Fruit fly (Drosophila melanogaster) whole organism, embryonic: ENCODE data around the gene CG5902.

Source experiments
- Atf-2 ChIP-seq: fragments of 200-800 bp; sonication (Bioruptor generic); optimal IDR thresholded peaks from 2 replicates; lab custom pipeline; 2016; ENCODE audit warnings: missing biosample characterization, missing genetic modification characterization
- CG10431 ChIP-seq: fragments of 200-800 bp; sonication (Bioruptor generic); optimal IDR thresholded peaks from 3 replicates; lab custom pipeline; 2018; ENCODE audit warnings: missing biosample characterization, mild to moderate bottlenecking, missing genetic modification characterization
- CG12155 ChIP-seq: fragments of 200-800 bp; sonication (Bioruptor generic); optimal IDR thresholded peaks from 3 replicates; lab custom pipeline; 2016; ENCODE audit warnings: missing biosample characterization, missing genetic modification characterization
- CG12942 ChIP-seq: fragments of 200-800 bp; sonication (Bioruptor generic); optimal IDR thresholded peaks from 3 replicates; lab custom pipeline; 2016; ENCODE audit warnings: missing biosample characterization, missing genetic modification characterization
- CG13123 ChIP-seq: fragments of 200-800 bp; sonication (Bioruptor generic); optimal IDR thresholded peaks from 2 replicates; lab custom pipeline; 2016; ENCODE audit warnings: missing biosample characterization, missing genetic modification characterization
- CG14710 ChIP-seq: fragments of 200-800 bp; sonication (Bioruptor generic); optimal IDR thresholded peaks from 3 replicates; lab custom pipeline; 2019; ENCODE audit warnings: missing biosample characterization, mild to moderate bottlenecking, missing genetic modification characterization, moderate library complexity
- CG15269 ChIP-seq: fragments of 200-800 bp; sonication (Bioruptor generic); optimal IDR thresholded peaks from 2 replicates; lab custom pipeline; 2018; ENCODE audit warnings: missing biosample characterization, mild to moderate bottlenecking, missing genetic modification characterization, moderate library complexity
- CG15696 ChIP-seq: fragments of 200-800 bp; sonication (Bioruptor generic); optimal IDR thresholded peaks from 2 replicates; lab custom pipeline; 2019; ENCODE audit warnings: missing biosample characterization, mild to moderate bottlenecking, missing genetic modification characterization, moderate library complexity
- CG2120 ChIP-seq: fragments of 200-800 bp; sonication (Bioruptor generic); optimal IDR thresholded peaks from 3 replicates; lab custom pipeline; 2016; ENCODE audit warnings: missing biosample characterization, missing genetic modification characterization
- CG2712 ChIP-seq: fragments of 200-800 bp; optimal IDR thresholded peaks from 3 replicates; lab custom pipeline; 2019; ENCODE audit warnings: missing biosample characterization, mild to moderate bottlenecking, missing genetic modification characterization, moderate library complexity
- CG31224 ChIP-seq: fragments of 200-800 bp; sonication (Bioruptor generic); IDR thresholded peaks from 2 replicates; pipeline ENCODE4 v1.3.6; 2022; ENCODE audit warnings: missing biosample characterization, missing genetic modification characterization
- CG31365 ChIP-seq: fragments of 200-800 bp; sonication (Bioruptor generic); optimal IDR thresholded peaks from 2 replicates; lab custom pipeline; 2018; ENCODE audit warnings: missing biosample characterization, mild to moderate bottlenecking, missing genetic modification characterization
- CG33557 ChIP-seq: fragments of 200-800 bp; sonication (Bioruptor generic); optimal IDR thresholded peaks from 2 replicates; lab custom pipeline; 2019; ENCODE audit warnings: missing biosample characterization, mild to moderate bottlenecking, missing genetic modification characterization, moderate library complexity
- CG4730 ChIP-seq: fragments of 200-800 bp; sonication (Bioruptor generic); IDR thresholded peaks from 2 replicates; pipeline ENCODE4 v1.3.6; 2022; ENCODE audit warnings: missing biosample characterization, missing genetic modification characterization
- CG6654 ChIP-seq: fragments of 200-800 bp; sonication (Bioruptor generic); optimal IDR thresholded peaks from 2 replicates; lab custom pipeline; 2017; ENCODE audit warnings: missing biosample characterization, mild to moderate bottlenecking, missing genetic modification characterization
- CG6791 ChIP-seq: fragments of 200-800 bp; sonication (Bioruptor generic); IDR thresholded peaks from 3 replicates; pipeline ENCODE4 v1.3.6; 2022; ENCODE audit warnings: missing biosample characterization, missing genetic modification characterization; ENCODE audit not compliant: partially characterized antibody
- CG6813 ChIP-seq: fragments of 200-800 bp; sonication (Bioruptor generic); optimal IDR thresholded peaks from 2 replicates; lab custom pipeline; 2017; ENCODE audit warnings: missing biosample characterization, missing genetic modification characterization, mild to moderate bottlenecking, moderate library complexity, missing genetic modification reagents
- CG8281 ChIP-seq: fragments of 200-800 bp; sonication (Bioruptor generic); optimal IDR thresholded peaks from 2 replicates; lab custom pipeline; 2018; ENCODE audit warnings: missing biosample characterization, mild to moderate bottlenecking, missing genetic modification characterization, moderate library complexity
- CG9727 ChIP-seq: fragments of 200-800 bp; sonication (Bioruptor generic); optimal IDR thresholded peaks from 3 replicates; lab custom pipeline; 2017; ENCODE audit warnings: missing biosample characterization, mild to moderate bottlenecking, missing genetic modification characterization
- CHES-1-like ChIP-seq: fragments of 200-800 bp; sonication (Bioruptor generic); optimal IDR thresholded peaks from 2 replicates; lab custom pipeline; 2016; ENCODE audit warnings: missing biosample characterization, missing genetic modification characterization
- D19A ChIP-seq: fragments of 200-800 bp; optimal IDR thresholded peaks from 3 replicates; lab custom pipeline; 2019; ENCODE audit warnings: missing biosample characterization, mild to moderate bottlenecking, missing genetic modification characterization, moderate library complexity
- Dref ChIP-seq: fragments of 200-800 bp; sonication (Bioruptor generic); IDR thresholded peaks from 2 replicates; pipeline ENCODE4 v1.3.6; 2022; ENCODE audit warnings: missing biosample characterization, missing genetic modification characterization
- E2f2 ChIP-seq: fragments of 200-800 bp; sonication (Bioruptor generic); IDR thresholded peaks from 2 replicates; pipeline ENCODE4 v1.3.6; 2022; ENCODE audit warnings: missing biosample characterization, missing genetic modification characterization
- ERR ChIP-seq: fragments of 200-800 bp; sonication (Bioruptor generic); optimal IDR thresholded peaks from 2 replicates; lab custom pipeline; 2016; ENCODE audit warnings: missing biosample characterization, missing genetic modification characterization
- Gug ChIP-seq: fragments of 200-800 bp; sonication (Bioruptor generic); IDR thresholded peaks from 4 replicates; pipeline ENCODE4 v1.3.6; 2022; ENCODE audit warnings: missing biosample characterization, missing genetic modification characterization
- H2.0 ChIP-seq: fragments of 200-800 bp; sonication (Bioruptor generic); IDR thresholded peaks from 2 replicates; pipeline ENCODE4 v1.3.6; 2022; ENCODE audit warnings: missing biosample characterization, missing genetic modification characterization
- Hr3 ChIP-seq: fragments of 200-800 bp; sonication (Bioruptor generic); optimal IDR thresholded peaks from 3 replicates; lab custom pipeline; 2016; ENCODE audit warnings: missing biosample characterization, missing genetic modification characterization
- Hsf ChIP-seq: fragments of 200-800 bp; sonication (Bioruptor generic); optimal IDR thresholded peaks from 3 replicates; lab custom pipeline; 2016; ENCODE audit warnings: missing biosample characterization, missing genetic modification characterization
- Med ChIP-seq: fragments of 200-800 bp; sonication (Bioruptor generic); peaks from one replicate; lab custom pipeline; 2016; ENCODE audit warnings: missing biosample characterization, missing genetic modification characterization, mild to moderate bottlenecking, inconsistent platforms, moderate library complexity
- NK7.1 ChIP-seq: fragments of 200-800 bp; sonication (Bioruptor generic); optimal IDR thresholded peaks from 3 replicates; lab custom pipeline; 2016; ENCODE audit warnings: missing biosample characterization, missing genetic modification characterization
- Neu2 ChIP-seq: fragments of 200-800 bp; sonication (Bioruptor generic); optimal IDR thresholded peaks from 3 replicates; lab custom pipeline; 2016; ENCODE audit warnings: missing biosample characterization, missing genetic modification characterization, borderline replicate concordance
- Oli ChIP-seq: fragments of 200-800 bp; sonication (Bioruptor generic); optimal IDR thresholded peaks from 2 replicates; lab custom pipeline; 2018; ENCODE audit warnings: missing biosample characterization, mild to moderate bottlenecking, missing genetic modification characterization, moderate library complexity
- amos ChIP-seq: fragments of 200-800 bp; sonication (Bioruptor generic); IDR thresholded peaks from 2 replicates; pipeline ENCODE4 v1.3.6; 2022; ENCODE audit warnings: missing biosample characterization, missing genetic modification characterization; ENCODE audit not compliant: partially characterized antibody
- chm ChIP-seq: fragments of 200-800 bp; sonication (Bioruptor generic); IDR thresholded peaks from 2 replicates; pipeline ENCODE4 v1.3.6; 2022; ENCODE audit warnings: missing biosample characterization, missing genetic modification characterization
- disco-r ChIP-seq: fragments of 200-800 bp; sonication (Bioruptor generic); optimal IDR thresholded peaks from 2 replicates; lab custom pipeline; 2016; ENCODE audit warnings: missing biosample characterization, missing genetic modification characterization
- emc ChIP-seq: fragments of 200-800 bp; sonication (Bioruptor generic); optimal IDR thresholded peaks from 2 replicates; lab custom pipeline; 2016; ENCODE audit warnings: missing biosample characterization, missing genetic modification characterization
- ems ChIP-seq: fragments of 200-800 bp; sonication (Bioruptor generic); optimal IDR thresholded peaks from 3 replicates; lab custom pipeline; 2016; ENCODE audit warnings: missing biosample characterization, missing genetic modification characterization
- esg ChIP-seq: fragments of 200-800 bp; sonication (Bioruptor generic); conservative IDR thresholded peaks from 2 replicates; pipeline ENCODE4 v1.3.6; 2022; ENCODE audit warnings: missing biosample characterization, missing genetic modification characterization
- eve ChIP-seq, 2 experiments: fragments of >200 bp; optimal IDR thresholded peaks; 2 replicates each; lab custom pipeline; 2017; ENCODE audit warnings: missing biosample characterization in 2 of 2, missing genetic modification characterization in 2 of 2
- ham ChIP-seq: fragments of 200-800 bp; sonication (Bioruptor generic); IDR thresholded peaks from 2 replicates; pipeline ENCODE4 v1.3.6; 2022; ENCODE audit warnings: missing biosample characterization, missing genetic modification characterization
- hb ChIP-seq: fragments of 200-800 bp; sonication (Bioruptor generic); IDR thresholded peaks from 3 replicates; pipeline ENCODE4 v1.3.6; 2022; ENCODE audit warnings: missing biosample characterization, missing genetic modification characterization; ENCODE audit not compliant: partially characterized antibody
- her ChIP-seq: fragments of 200-800 bp; sonication (Bioruptor generic); optimal IDR thresholded peaks from 2 replicates; lab custom pipeline; 2016; ENCODE audit warnings: missing biosample characterization, missing genetic modification characterization
- p53 ChIP-seq: fragments of 200-800 bp; sonication (Bioruptor generic); optimal IDR thresholded peaks from 2 replicates; lab custom pipeline; 2016; ENCODE audit warnings: missing biosample characterization, missing genetic modification characterization
- peb ChIP-seq: fragments of 200-800 bp; sonication (Bioruptor generic); IDR thresholded peaks from 2 replicates; pipeline ENCODE4 v1.3.6; 2022; ENCODE audit warnings: missing biosample characterization, missing genetic modification characterization
- phol ChIP-seq: fragments of 200-800 bp; sonication (Bioruptor generic); optimal IDR thresholded peaks from 3 replicates; lab custom pipeline; 2018; ENCODE audit warnings: missing biosample characterization, mild to moderate bottlenecking, missing genetic modification characterization, moderate library complexity
- psq ChIP-seq: fragments of 200-800 bp; sonication (Bioruptor generic); optimal IDR thresholded peaks from 2 replicates; lab custom pipeline; 2017; ENCODE audit warnings: missing biosample characterization, missing genetic modification characterization
- ssp ChIP-seq: fragments of 200-800 bp; sonication (Bioruptor generic); IDR thresholded peaks from 2 replicates; pipeline ENCODE4 v1.3.6; 2022; ENCODE audit warnings: missing biosample characterization, missing genetic modification characterization
- stc ChIP-seq: fragments of 200-800 bp; sonication (Bioruptor generic); IDR thresholded peaks from 2 replicates; pipeline ENCODE4 v1.3.6; 2022; ENCODE audit warnings: missing biosample characterization, missing genetic modification characterization
- twi ChIP-seq: fragments of 200-800 bp; optimal IDR thresholded peaks from 2 replicates; lab custom pipeline; 2019; ENCODE audit warnings: missing biosample characterization, mild to moderate bottlenecking, missing genetic modification characterization, moderate library complexity
- wor ChIP-seq: fragments of 200-800 bp; sonication (Bioruptor generic); IDR thresholded peaks from 2 replicates; pipeline ENCODE4 v1.3.6; 2022; ENCODE audit warnings: missing biosample characterization, missing genetic modification characterization

Gene CG5902

dm6 chr3R:23958091-23958838 lies 28.2 kb upstream of the CG5902 start, which contains the start of the genes GluProRS and AP-1sigma (continued):
- peak; percentile 73 for TF ChIP-seq D19A (tag; lab: Kevin White, UChicago)
- TF ChIP-seq eve (GFP tag; optimal IDR thresholded peaks at IDR 0.05; lab: Kevin White, UChicago) = peak in 1 of 2 experiments; percentile 3
- TF ChIP-seq stc = peak; percentile 90
- TF ChIP-seq ham = peak; percentile 82; the same call in 1 of the 2 replicates
- peak; percentile 46 for TF ChIP-seq her (GFP tag; lab: Kevin White, UChicago)
- peak; percentile 95 for TF ChIP-seq esg (GFP tag; lab: Robert Waterston, UW)
- TF ChIP-seq CG6813 (GFP tag; lab: Kevin White, UChicago) = peak; percentile 59
- peak; percentile 92 for TF ChIP-seq CG12942 (GFP tag; lab: Kevin White, UChicago)
- peak; percentile 83 for TF ChIP-seq twi (tag; lab: Kevin White, UChicago)
- TF ChIP-seq ssp (GFP tag; lab: Robert Waterston, UW) = peak; percentile 91
- peak; percentile 32 for TF ChIP-seq CG31365 (tag; lab: Kevin White, UChicago)
- TF ChIP-seq CG2712 (tag; lab: Kevin White, UChicago) = peak; percentile 92
- peak; percentile 58 for TF ChIP-seq NK7.1 (GFP tag; lab: Kevin White, UChicago)
- TF ChIP-seq Gug (GFP tag; lab: Robert Waterston, UW) = peak; percentile 96
- peak; percentile 68 for TF ChIP-seq psq (GFP tag; lab: Kevin White, UChicago)
- peak; percentile 90 for TF ChIP-seq hb (GFP tag; lab: Robert Waterston, UW)
- peak; percentile 92 for TF ChIP-seq CG12155 (GFP tag; lab: Kevin White, UChicago)
- peak; percentile 87 for TF ChIP-seq CG13123 (GFP tag; lab: Kevin White, UChicago)
- peak; percentile 74 for TF ChIP-seq Atf-2 (GFP tag; lab: Kevin White, UChicago)
- TF ChIP-seq amos (GFP tag; lab: Robert Waterston, UW) = peak; percentile 92
- peak; percentile 66 for TF ChIP-seq ERR
- TF ChIP-seq Hr3 (GFP tag; lab: Kevin White, UChicago) = peak; percentile 93
- peak; percentile 91 for TF ChIP-seq CG31224 (GFP tag; lab: Robert Waterston, UW)
- TF ChIP-seq CG15696 (tag; lab: Kevin White, UChicago) = peak; percentile 90
- peak; percentile 92 for TF ChIP-seq CG14710 (tag; lab: Kevin White, UChicago)
- TF ChIP-seq H2.0 (GFP tag; lab: Robert Waterston, UW) = peak; percentile 97
- peak; percentile 42 for TF ChIP-seq disco-r
- TF ChIP-seq CG4730 (GFP tag; lab: Robert Waterston, UW) = peak; percentile 93
- peak; percentile 52 for TF ChIP-seq CG8281 (tag; lab: Kevin White, UChicago)
- TF ChIP-seq CG6791 = peak; percentile 90
- TF ChIP-seq CG33557 = peak; percentile 78
- peak; percentile 42 for TF ChIP-seq CG6654 (GFP tag; lab: Kevin White, UChicago)
- TF ChIP-seq E2f2 (GFP tag; lab: Robert Waterston, UW) = peak; percentile 69
- peak; percentile 77 for TF ChIP-seq emc (GFP tag; lab: Kevin White, UChicago)
- peak; percentile 45 for TF ChIP-seq Dref (GFP tag; lab: Robert Waterston, UW)
- TF ChIP-seq p53 (GFP tag; lab: Kevin White, UChicago) = peak; percentile 58
- TF ChIP-seq Neu2 = no peak
- peak; percentile 98 for TF ChIP-seq Med (GFP tag; lab: Kevin White, UChicago)
- peak; percentile 94 for TF ChIP-seq CG2120
- TF ChIP-seq peb = peak; percentile 91
- peak; percentile 78 for TF ChIP-seq CHES-1-like
- peak; percentile 87 for TF ChIP-seq CG15269 (tag; lab: Kevin White, UChicago)
- peak; percentile 83 for TF ChIP-seq Oli (tag; lab: Kevin White, UChicago)
- peak; percentile 94 for TF ChIP-seq phol
- TF ChIP-seq Hsf (GFP tag; lab: Kevin White, UChicago) = peak; percentile 93
- TF ChIP-seq CG9727 = peak; percentile 93
- peak; percentile 93 for TF ChIP-seq wor
- TF ChIP-seq chm = peak; percentile 93
- peak; percentile 87 for TF ChIP-seq ems (GFP tag; lab: Kevin White, UChicago)
- TF ChIP-seq CG10431 (GFP tag; lab: Kevin White, UChicago) = peak; percentile 15
